Worm (Caenorhabditis elegans): Measurements from ENCODE around the gene C40H1.3.

- TF ChIP-seq ref-1 (GFP tag; conservative IDR thresholded peaks at IDR 0.05), result no peak
- TF ChIP-seq klf-2 (GFP tag; conservative IDR thresholded peaks at IDR 0.05), result no peak
- TF ChIP-seq ztf-29 (GFP tag; IDR thresholded peaks at IDR 0.05), result no peak
- no peak for TF ChIP-seq tab-1 (GFP tag; IDR thresholded peaks at IDR 0.05)
- TF ChIP-seq flt-1 (GFP tag; IDR thresholded peaks at IDR 0.05), result no peak
These were observed 19.3 kb downstream of the C40H1.3 start for ce11 chrIII:9309840-9310239.

Measured in whole organism, midembryonic.